Fruit fly (Drosophila melanogaster): ENCODE data around the gene CG42369.
A peak's percentile ranks its signal among the peaks of the same experiment; 100 is the strongest.

The CG42369 gene

dm6 chr2L:6351809-6352182 lies 45.3 kb downstream of the CG42369 start (continued):
- TF ChIP-seq Rfx (GFP tag; IDR thresholded peaks at IDR 0.05) (peak; percentile 94), Lpt (GFP tag; optimal IDR thresholded peaks at IDR 0.05) (no peak), odd (GFP tag; optimal IDR thresholded peaks at IDR 0.05) (peak; percentile 51), B-H2 (GFP tag; optimal IDR thresholded peaks at IDR 0.05) (peak; percentile 88), dan (GFP tag; IDR thresholded peaks at IDR 0.05) (no peak), prd (optimal IDR thresholded peaks at IDR 0.05) (no peak), prd (GFP tag; IDR thresholded peaks at IDR 0.05) (peak; percentile 90), CG33213 (GFP tag; optimal IDR thresholded peaks at IDR 0.05) (peak; percentile 61), Atf6 (GFP tag; IDR thresholded peaks at IDR 0.05) (peak; percentile 86), BEAF-32 (GFP tag; optimal IDR thresholded peaks at IDR 0.05) (no peak), lilli (GFP tag; optimal IDR thresholded peaks at IDR 0.05) (peak; percentile 89), Scr (GFP tag; IDR thresholded peaks at IDR 0.05; ENCODE audit: partially characterized antibody) (no peak; the same call in 1 of the 2 replicates), Pdp1 (GFP tag; optimal IDR thresholded peaks at IDR 0.05) (peak; percentile 85 to 94), sr (GFP tag; IDR thresholded peaks at IDR 0.05) (no peak), Oli (tag; optimal IDR thresholded peaks at IDR 0.05) (peak; percentile 84), CG9727 (GFP tag; optimal IDR thresholded peaks at IDR 0.05) (peak; percentile 72), ssp (GFP tag; IDR thresholded peaks at IDR 0.05) (peak; percentile 81), CG10959 (GFP tag; IDR thresholded peaks at IDR 0.05) (peak; percentile 44; the same call in 1 of the 2 replicates), bab2 (GFP tag; optimal IDR thresholded peaks at IDR 0.05) (peak; percentile 80), kay (GFP tag; optimal IDR thresholded peaks at IDR 0.05) (peak; percentile 75), gro (GFP tag; optimal IDR thresholded peaks at IDR 0.05) (peak; percentile 83), CG15073 (GFP tag; optimal IDR thresholded peaks at IDR 0.05) (peak; percentile 15), salm (tag; optimal IDR thresholded peaks at IDR 0.05) (peak; percentile 42), CG18764 (GFP tag; optimal IDR thresholded peaks at IDR 0.05) (peak; percentile 50), cato (GFP tag; optimal IDR thresholded peaks at IDR 0.05; ENCODE audit: borderline replicate concordance) (peak; percentile 32), stc (GFP tag; IDR thresholded peaks at IDR 0.05) (peak; percentile 77), CG11695 (GFP tag; IDR thresholded peaks at IDR 0.05) (peak; percentile 87), Ssrp (tag; optimal IDR thresholded peaks at IDR 0.05) (peak; percentile 75)

dm6 chr2L:6350984-6351808 lies 45.9 kb downstream of the CG42369 start, which contains the start of gene CG9498:
CG9498 (minus strand) TSS chr2L:6351034.
- TF ChIP-seq Rfx (GFP tag; IDR thresholded peaks at IDR 0.05) (peak; percentile 81), CG10462 (GFP tag; optimal IDR thresholded peaks at IDR 0.05) (peak; percentile 4), cg (GFP tag; optimal IDR thresholded peaks at IDR 0.05) (peak; percentile 14), slou (GFP tag; optimal IDR thresholded peaks at IDR 0.05) (peak; percentile 68), Trl (optimal IDR thresholded peaks at IDR 0.05) (no peak), Trl (GFP tag; optimal IDR thresholded peaks at IDR 0.05) (no peak), NK7.1 (GFP tag; optimal IDR thresholded peaks at IDR 0.05) (peak; percentile 7), Blimp-1 (GFP tag; optimal IDR thresholded peaks at IDR 0.05) (peak; percentile 69), CG15514 (GFP tag; optimal IDR thresholded peaks at IDR 0.05) (peak; percentile 75), pan (optimal IDR thresholded peaks at IDR 0.05) (no peak), pan (GFP tag; optimal IDR thresholded peaks at IDR 0.05 in 1 of 2, IDR thresholded peaks at IDR 0.05 in 1 of 2) (peak in 1 of 2 experiments; percentile 86), CG8388 (GFP tag; optimal IDR thresholded peaks at IDR 0.05) (peak; percentile 60), so (GFP tag; IDR thresholded peaks at IDR 0.05) (peak; percentile 79), Oli (tag; optimal IDR thresholded peaks at IDR 0.05) (peak; percentile 79), CG10321 (GFP tag; IDR thresholded peaks at IDR 0.05) (peak; percentile 49; the same call in 1 of the 2 replicates), seq (GFP tag; IDR thresholded peaks at IDR 0.05) (peak; percentile 80), Atf6 (GFP tag; IDR thresholded peaks at IDR 0.05) (peak; percentile 79), Pdp1 (GFP tag; optimal IDR thresholded peaks at IDR 0.05) (peak in 1 of 2 experiments; percentile 44), nau (GFP tag; optimal IDR thresholded peaks at IDR 0.05) (peak; percentile 50), CG13775 (GFP tag; optimal IDR thresholded peaks at IDR 0.05) (peak; percentile 68), bsh (GFP tag; optimal IDR thresholded peaks at IDR 0.05) (peak in 1 of 2 experiments; percentile 53), nom (GFP tag; optimal IDR thresholded peaks at IDR 0.05) (no peak), C15 (GFP tag; IDR thresholded peaks at IDR 0.05) (peak; percentile 83), mirr (GFP tag; optimal IDR thresholded peaks at IDR 0.05) (peak; percentile 81), Drgx (GFP tag; IDR thresholded peaks at IDR 0.05) (no peak), CG18764 (GFP tag; optimal IDR thresholded peaks at IDR 0.05) (no peak)

Data from whole organism, embryonic.